Worm (Caenorhabditis elegans) whole organism, young adult: ENCODE measurements around the gene C12D5.10.

Experiments used
- B0019.2 ChIP-seq: fragments of 200-800 bp; sonication (Bioruptor generic); conservative IDR thresholded peaks from 2 replicates; pipeline ENCODE4 v1.3.6; 2022; ENCODE audit warnings: missing genetic modification reagents, missing genetic modification characterization, missing compliant biosample characterization
- Y53G8AR.9 ChIP-seq: fragments of 200-800 bp; sonication (Bioruptor generic); conservative IDR thresholded peaks from 2 replicates; pipeline ENCODE4 v1.3.6; 2022; ENCODE audit warnings: missing genetic modification reagents, missing genetic modification characterization, missing compliant biosample characterization
- ekl-4 ChIP-seq: fragments of 200-800 bp; sonication (Bioruptor generic); IDR thresholded peaks from 2 replicates; pipeline ENCODE4 v1.3.6; 2022; ENCODE audit warnings: missing genetic modification reagents, missing genetic modification characterization, missing compliant biosample characterization
- lin-26 ChIP-seq: fragments of 200-800 bp; sonication (Bioruptor generic); IDR thresholded peaks from 2 replicates; pipeline ENCODE4 v1.3.6; 2022; ENCODE audit warnings: missing genetic modification reagents, missing genetic modification characterization, missing compliant biosample characterization
- lir-1 ChIP-seq: fragments of 200-800 bp; sonication (Bioruptor generic); conservative IDR thresholded peaks from 2 replicates; pipeline ENCODE4 v1.3.6; 2022; ENCODE audit warnings: missing genetic modification reagents, missing genetic modification characterization, missing compliant biosample characterization
- unc-130 ChIP-seq: sonication (generic microtip); optimal IDR thresholded peaks from 2 replicates; lab custom pipeline; 2016; ENCODE audit warnings: missing genetic modification reagents, missing genetic modification characterization, missing compliant biosample characterization

DNA sequence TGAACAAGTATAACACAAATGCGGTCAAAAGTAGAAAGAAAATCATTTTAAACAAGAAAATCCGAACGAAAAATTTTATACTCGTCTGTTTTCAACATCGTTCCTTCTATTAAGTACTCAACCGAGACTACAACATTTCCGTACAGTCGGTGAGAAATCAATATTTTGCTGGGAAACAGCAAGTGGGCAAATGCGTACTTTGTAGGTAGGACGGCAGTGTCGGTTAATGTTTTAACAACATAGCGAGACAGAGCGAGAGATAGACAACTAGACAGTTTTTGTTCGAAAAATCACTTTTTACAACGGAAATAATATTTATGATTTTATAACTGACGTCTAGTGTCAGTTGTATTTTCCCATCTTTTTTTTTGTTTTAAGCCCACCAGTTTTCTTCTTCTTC, 11.9 kb downstream of the C12D5.10 start, which contains the start of gene cyp-33A1:
- TF ChIP-seq unc-130 (GFP tag; lab: Kevin White, UChicago) (no peak), ekl-4 (GFP tag; lab: Robert Waterston, UW) (no peak), lin-26 (GFP tag; lab: Robert Waterston, UW) (no peak), B0019.2 (GFP tag; lab: Robert Waterston, UW) (no peak), lir-1 (no peak), Y53G8AR.9 (GFP tag; lab: Robert Waterston, UW) (no peak)
